Worm (Caenorhabditis elegans): ENCODE measurements around the gene ttc-36.
A peak's percentile ranks its signal among the peaks of the same experiment; 100 is the strongest.

The ttc-36 gene

ce11 chrII:10012490-10012889, 17.5 kb upstream of the ttc-36 start:
- no peak for TF ChIP-seq mes-4 (tag; optimal IDR thresholded peaks at IDR 0.05)
- no peak for TF ChIP-seq cebp-1 (GFP tag; IDR thresholded peaks at IDR 0.05)
- peak; percentile 5 for TF ChIP-seq cebp-1 (tag; optimal IDR thresholded peaks at IDR 0.05)
- no peak for TF ChIP-seq ama-1 (optimal IDR thresholded peaks at IDR 0.05)
- no peak for TF ChIP-seq ama-1 (GFP tag; optimal IDR thresholded peaks at IDR 0.05)
- no peak for TF ChIP-seq dpff-1 (tag; optimal IDR thresholded peaks at IDR 0.05)
- TF ChIP-seq F22D6.2 (tag; optimal IDR thresholded peaks at IDR 0.05) = no peak
- TF ChIP-seq snpc-3.4 (tag; optimal IDR thresholded peaks at IDR 0.05) = no peak
- no peak for TF ChIP-seq F37B4.10 (GFP tag; IDR thresholded peaks at IDR 0.05)
- TF ChIP-seq hsf-1 (GFP tag; IDR thresholded peaks at IDR 0.05) = no peak
- no peak for TF ChIP-seq F49E8.2 (tag; optimal IDR thresholded peaks at IDR 0.05; ENCODE audit: insufficient read depth)
- 0 out of 2 replicates have a peak, but pooled peaks have one; percentile 16 for TF ChIP-seq Y56A3A.18 (GFP tag; IDR thresholded peaks at IDR 0.05)
- no peak for TF ChIP-seq atf-7 (tag; optimal IDR thresholded peaks at IDR 0.05)
- TF ChIP-seq nfyb-1 (GFP tag; IDR thresholded peaks at IDR 0.05) = no peak
- TF ChIP-seq egl-18 (GFP tag; IDR thresholded peaks at IDR 0.05) = no peak
- TF ChIP-seq T07F8.4 (tag; optimal IDR thresholded peaks at IDR 0.05) = no peak
- no peak for TF ChIP-seq attf-5 (GFP tag; optimal IDR thresholded peaks at IDR 0.05)

- TF ChIP-seq hlh-26 (GFP tag; conservative IDR thresholded peaks at IDR 0.05) = no peak
Observed at ce11 chrII:10014384-10014783, 15.6 kb upstream of the ttc-36 start.

ce11 chrII:10016013-10016412, 14.0 kb upstream of the ttc-36 start, which contains the start of gene lec-2:
Gene lec-2, minus strand, starts transcription at chrII:10016183.
- TF ChIP-seq C06A6.2 (GFP tag; conservative IDR thresholded peaks at IDR 0.05) = no peak
- TF ChIP-seq Y79H2A.3 (GFP tag; conservative IDR thresholded peaks at IDR 0.05) = no peak
- peak; percentile 88 for TF ChIP-seq zfh-2 (GFP tag; conservative IDR thresholded peaks at IDR 0.05)
- TF ChIP-seq egrh-3 (GFP tag; IDR thresholded peaks at IDR 0.05) = peak; percentile 13; the same call in 1 of the 2 replicates
- TF ChIP-seq ZK185.1 (tag; optimal IDR thresholded peaks at IDR 0.05; ENCODE audit: poor library complexity, severe bottlenecking) = no peak
- TF ChIP-seq B0035.1 (tag; optimal IDR thresholded peaks at IDR 0.05) = no peak
- TF ChIP-seq somi-1 (GFP tag; optimal IDR thresholded peaks at IDR 0.05) = peak; percentile 68
- TF ChIP-seq Y53F4B.3 (GFP tag; IDR thresholded peaks at IDR 0.05) = no peak
- TF ChIP-seq lin-26 (GFP tag; IDR thresholded peaks at IDR 0.05) = peak; percentile 63
- TF ChIP-seq K11D2.4 (GFP tag; IDR thresholded peaks at IDR 0.05) = peak; percentile 69; the same call in 1 of the 2 replicates
- TF ChIP-seq F39B2.1 (GFP tag; IDR thresholded peaks at IDR 0.05) = no peak
- no peak for TF ChIP-seq rcor-1 (GFP tag; IDR thresholded peaks at IDR 0.05)
- TF ChIP-seq die-1 (tag; optimal IDR thresholded peaks at IDR 0.05) = peak; percentile 12
- TF ChIP-seq ztf-3 (GFP tag; optimal IDR thresholded peaks at IDR 0.05) = peak; percentile 0
- TF ChIP-seq ztf-22 (GFP tag; optimal IDR thresholded peaks at IDR 0.05) = no peak
- TF ChIP-seq Y67H2A.10 (GFP tag; conservative IDR thresholded peaks at IDR 0.05) = no peak
- TF ChIP-seq nhr-27 (tag; optimal IDR thresholded peaks at IDR 0.05) = no peak
- TF ChIP-seq akir-1 (GFP tag; optimal IDR thresholded peaks at IDR 0.05) = no peak
- no peak for TF ChIP-seq bed-2 (GFP tag; IDR thresholded peaks at IDR 0.05)
- TF ChIP-seq ama-1 (optimal IDR thresholded peaks at IDR 0.05) = peak; percentile 26
- no peak for TF ChIP-seq ama-1 (GFP tag; optimal IDR thresholded peaks at IDR 0.05)
- peak; percentile 43 for TF ChIP-seq ztf-26 (tag; optimal IDR thresholded peaks at IDR 0.05)
- TF ChIP-seq K12H6.12 (tag; optimal IDR thresholded peaks at IDR 0.05) = peak; percentile 20
- no peak for TF ChIP-seq lir-1 (GFP tag; conservative IDR thresholded peaks at IDR 0.05)
- TF ChIP-seq dpff-1 (tag; optimal IDR thresholded peaks at IDR 0.05) = no peak
- TF ChIP-seq sdz-38 (tag; optimal IDR thresholded peaks at IDR 0.05) = no peak
- TF ChIP-seq attf-5 (GFP tag; optimal IDR thresholded peaks at IDR 0.05) = peak; percentile 33
- TF ChIP-seq F57C9.4 (tag; optimal IDR thresholded peaks at IDR 0.05) = no peak
- no peak for TF ChIP-seq rec-8 (tag; optimal IDR thresholded peaks at IDR 0.05)
- TF ChIP-seq hmg-1.2 (GFP tag; IDR thresholded peaks at IDR 0.05) = peak; percentile 42; the same call in 1 of the 2 replicates
- TF ChIP-seq lin-40 (tag; optimal IDR thresholded peaks at IDR 0.05) = peak; percentile 63
- no peak for TF ChIP-seq repo-1 (tag; optimal IDR thresholded peaks at IDR 0.05)
- peak; percentile 25 for TF ChIP-seq atf-7 (tag; optimal IDR thresholded peaks at IDR 0.05)

Data from whole organism, young adult.